Fruit fly (Drosophila melanogaster) whole organism, pupa: Measurements from ENCODE around the gene CG34299.
A peak's percentile ranks its signal among the peaks of the same experiment; 100 is the strongest.

ENCODE experiments used
- CG10348 ChIP-seq: fragments of 200-800 bp; sonication (Bioruptor generic); IDR thresholded peaks from 2 replicates; pipeline ENCODE4 v1.3.6; 2022; ENCODE audit warnings: missing biosample characterization, missing genetic modification characterization
- CG12605 ChIP-seq: fragments of 200-800 bp; sonication (Bioruptor generic); IDR thresholded peaks from 2 replicates; pipeline ENCODE4 v1.3.6; 2022; ENCODE audit warnings: missing biosample characterization, missing genetic modification characterization
- CG13204 ChIP-seq: fragments of 200-800 bp; sonication (Bioruptor generic); optimal IDR thresholded peaks from 2 replicates; lab custom pipeline; 2018; ENCODE audit warnings: missing biosample characterization, mild to moderate bottlenecking, missing genetic modification characterization, moderate library complexity
- CG14655 ChIP-seq: fragments of 200-800 bp; sonication (Bioruptor generic); optimal IDR thresholded peaks from 3 replicates; lab custom pipeline; 2017; ENCODE audit warnings: mild to moderate bottlenecking, missing biosample characterization, missing genetic modification reagents, missing genetic modification characterization
- CG15710 ChIP-seq: fragments of 200-800 bp; sonication (Bioruptor generic); optimal IDR thresholded peaks from 2 replicates; lab custom pipeline; 2018; ENCODE audit warnings: missing biosample characterization, mild to moderate bottlenecking, missing genetic modification characterization, moderate library complexity
- CG17806 ChIP-seq: fragments of 200-800 bp; sonication (Bioruptor generic); optimal IDR thresholded peaks from 2 replicates; lab custom pipeline; 2018; ENCODE audit warnings: missing biosample characterization, mild to moderate bottlenecking, missing genetic modification characterization, moderate library complexity
- CG32121 ChIP-seq: fragments of 200-800 bp; sonication (Bioruptor generic); IDR thresholded peaks from 2 replicates; pipeline ENCODE4 v1.3.6; 2022; ENCODE audit warnings: missing biosample characterization, missing genetic modification characterization
- CG34367 ChIP-seq: fragments of 200-800 bp; sonication (Bioruptor generic); optimal IDR thresholded peaks from 2 replicates; lab custom pipeline; 2018; ENCODE audit warnings: missing biosample characterization, mild to moderate bottlenecking, missing genetic modification characterization
- CG4496 ChIP-seq: fragments of 200-800 bp; sonication (Bioruptor generic); IDR thresholded peaks from 3 replicates; pipeline ENCODE4 v1.3.6; 2022; ENCODE audit warnings: missing biosample characterization, missing genetic modification characterization
- CG8159 ChIP-seq: fragments of 200-800 bp; sonication (Bioruptor generic); optimal IDR thresholded peaks from 3 replicates; lab custom pipeline; 2018; ENCODE audit warnings: missing biosample characterization, mild to moderate bottlenecking, missing genetic modification characterization, moderate library complexity
- CG8301 ChIP-seq: fragments of 200-800 bp; sonication (Bioruptor generic); optimal IDR thresholded peaks from 2 replicates; lab custom pipeline; 2018; ENCODE audit warnings: missing biosample characterization, mild to moderate bottlenecking, missing genetic modification characterization
- CG9948 ChIP-seq: fragments of 200-800 bp; sonication (Bioruptor generic); optimal IDR thresholded peaks from 2 replicates; lab custom pipeline; 2018; ENCODE audit warnings: missing biosample characterization, mild to moderate bottlenecking, missing genetic modification characterization, moderate library complexity
- D1 ChIP-seq: fragments of 200-800 bp; sonication (Bioruptor generic); optimal IDR thresholded peaks from 2 replicates; lab custom pipeline; 2018; ENCODE audit warnings: missing biosample characterization, mild to moderate bottlenecking, missing genetic modification characterization, moderate library complexity
- EcR ChIP-seq: fragments of 200-800 bp; sonication (Bioruptor generic); optimal IDR thresholded peaks from 3 replicates; lab custom pipeline; 2019; ENCODE audit warnings: missing biosample characterization, missing genetic modification characterization, mild to moderate bottlenecking, moderate library complexity, missing genetic modification reagents
- Ets98B ChIP-seq: fragments of 200-800 bp; sonication (Bioruptor generic); IDR thresholded peaks from 2 replicates; pipeline ENCODE4 v1.3.6; 2022; ENCODE audit warnings: missing biosample characterization, missing genetic modification characterization
- Pif1A ChIP-seq: fragments of 200-800 bp; sonication (Bioruptor generic); optimal IDR thresholded peaks from 3 replicates; lab custom pipeline; 2016; ENCODE audit warnings: missing biosample characterization, missing genetic modification characterization
- Pif1B ChIP-seq: fragments of 200-800 bp; sonication (Bioruptor generic); optimal IDR thresholded peaks from 3 replicates; lab custom pipeline; 2016; ENCODE audit warnings: missing biosample characterization, missing genetic modification characterization
- Snoo ChIP-seq: fragments of 200-800 bp; sonication (Bioruptor generic); optimal IDR thresholded peaks from 3 replicates; lab custom pipeline; 2017; ENCODE audit warnings: missing biosample characterization, mild to moderate bottlenecking, missing genetic modification characterization, inconsistent platforms
- fd96Ca ChIP-seq: fragments of 200-800 bp; sonication (Bioruptor generic); IDR thresholded peaks from 3 replicates; pipeline ENCODE4 v1.3.6; 2022; ENCODE audit warnings: missing biosample characterization, missing genetic modification characterization
- gl ChIP-seq: fragments of 200-800 bp; sonication (Bioruptor generic); optimal IDR thresholded peaks from 2 replicates; lab custom pipeline; 2018; ENCODE audit warnings: missing biosample characterization, mild to moderate bottlenecking, missing genetic modification characterization
- rn ChIP-seq: fragments of 200-800 bp; sonication (Bioruptor generic); IDR thresholded peaks from 2 replicates; pipeline ENCODE4 v1.3.6; 2022; ENCODE audit warnings: missing biosample characterization, missing genetic modification characterization

CG34299 gene

dm6 chr3R:30245739-30246589 is 3.4 kb upstream of the CG34299 start:
- peak; percentile 13 for TF ChIP-seq CG8159 (tag; lab: Kevin White, UChicago)
- TF ChIP-seq fd96Ca (GFP tag; lab: Robert Waterston, UW) = no peak
- peak; percentile 7 for TF ChIP-seq CG15710 (tag; lab: Kevin White, UChicago)
- TF ChIP-seq, all 21 proteins: peak for 2

dm6 chr3R:30246603-30247002 is 2.8 kb upstream of the CG34299 start, which contains the start of gene CG9733:
Gene CG9733 (minus strand): TSS chr3R:30246703.
- no peak for TF ChIP-seq CG8159 (tag; lab: Kevin White, UChicago)
- TF ChIP-seq Snoo (tag; lab: Kevin White, UChicago) = no peak
- no peak for TF ChIP-seq CG10348 (GFP tag; lab: Robert Waterston, UW)
- TF ChIP-seq CG15710 (tag; lab: Kevin White, UChicago) = no peak
- TF ChIP-seq Ets98B = no peak
- no peak for TF ChIP-seq Pif1A (GFP tag; lab: Kevin White, UChicago)
- TF ChIP-seq CG34367 (tag; lab: Kevin White, UChicago) = no peak
- no peak for TF ChIP-seq CG4496 (GFP tag; lab: Robert Waterston, UW)
- TF ChIP-seq CG14655 (GFP tag; lab: Kevin White, UChicago) = no peak
- TF ChIP-seq fd96Ca (GFP tag; lab: Robert Waterston, UW) = no peak
- no peak for TF ChIP-seq CG8301
- TF ChIP-seq CG17806 = no peak
- TF ChIP-seq Pif1B (GFP tag; lab: Kevin White, UChicago) = no peak
- no peak for TF ChIP-seq CG12605 (GFP tag; lab: Robert Waterston, UW)
- TF ChIP-seq CG13204 (GFP tag; lab: Kevin White, UChicago) = no peak
- no peak for TF ChIP-seq rn (GFP tag; lab: Robert Waterston, UW)
- TF ChIP-seq D1 = no peak
- no peak for TF ChIP-seq CG9948 (tag; lab: Kevin White, UChicago)
- TF ChIP-seq, all 21 proteins: peak for 0

dm6 chr3R:30247802-30248363 is 1.5 kb upstream of the CG34299 start:
- TF ChIP-seq fd96Ca (GFP tag; lab: Robert Waterston, UW) = no peak
- no peak for TF ChIP-seq Snoo (tag; lab: Kevin White, UChicago)
- peak; percentile 45; the same call in 1 of the 3 replicates for TF ChIP-seq CG4496 (GFP tag; lab: Robert Waterston, UW)
- peak; percentile 58 for TF ChIP-seq CG12605 (GFP tag; lab: Robert Waterston, UW)

- TF ChIP-seq CG10348 (GFP tag; lab: Robert Waterston, UW) = no peak
- peak; percentile 22; the same call in 1 of the 2 replicates for TF ChIP-seq Ets98B
- TF ChIP-seq Pif1A (GFP tag; lab: Kevin White, UChicago) = no peak
- 0 out of 2 replicates have a peak, but pooled peaks have one; percentile 11 for TF ChIP-seq CG12605 (GFP tag; lab: Robert Waterston, UW)
- no peak for TF ChIP-seq CG8301
- TF ChIP-seq, all 21 proteins: peak for 2
Observed at dm6 chr3R:30248565-30248964, 818 bp upstream of the CG34299 start.

dm6 chr3R:30250496-30250978 is 1.2 kb downstream of the CG34299 start, which contains the start of gene CG9682:
Gene CG9682 (plus strand): TSS chr3R:30250928.
- TF ChIP-seq CG14655 (GFP tag; lab: Kevin White, UChicago) (no peak), CG15710 (tag; lab: Kevin White, UChicago) (no peak), CG17806 (no peak), CG32121 (GFP tag; lab: Robert Waterston, UW) (no peak), CG8301 (no peak), gl (tag; lab: Kevin White, UChicago) (no peak), CG12605 (GFP tag; lab: Robert Waterston, UW) (no peak), fd96Ca (GFP tag; lab: Robert Waterston, UW) (no peak), Ets98B (no peak), CG4496 (GFP tag; lab: Robert Waterston, UW) (no peak), CG9948 (tag; lab: Kevin White, UChicago) (no peak), CG8159 (tag; lab: Kevin White, UChicago) (no peak), EcR (no peak), CG13204 (GFP tag; lab: Kevin White, UChicago) (no peak), Snoo (tag; lab: Kevin White, UChicago) (no peak), Pif1B (GFP tag; lab: Kevin White, UChicago) (no peak), D1 (no peak)

- no peak for TF ChIP-seq CG8159 (tag; lab: Kevin White, UChicago)
- TF ChIP-seq, all 21 proteins: peak for 0
Observed at dm6 chr3R:30252317-30252716, 2.9 kb downstream of the CG34299 start.
